Worm (Caenorhabditis elegans) whole organism, mixed stage, embryonic: ENCODE results near the gene T13C5.2.
A peak's percentile ranks its signal among the peaks of the same experiment; 100 is the strongest.

Source experiments
- M03D4.4 ChIP-seq: sonication (generic microtip); optimal IDR thresholded peaks from 2 replicates; lab custom pipeline; 2017; ENCODE audit warnings: mild to moderate bottlenecking, missing genetic modification characterization, missing compliant biosample characterization
- bed-3 ChIP-seq: fragments of 200-800 bp; sonication (Bioruptor generic); optimal IDR thresholded peaks from 3 replicates; lab custom pipeline; 2018; ENCODE audit warnings: mild to moderate bottlenecking, missing genetic modification characterization, moderate library complexity, missing compliant biosample characterization
- ceh-39 ChIP-seq: fragments of 150-350 bp; optimal IDR thresholded peaks from 2 replicates; lab custom pipeline; 2014; ENCODE audit warnings: missing biosample characterization, missing genetic modification characterization
- ceh-43 ChIP-seq: fragments of 200-800 bp; sonication (Bioruptor generic); optimal IDR thresholded peaks from 2 replicates; lab custom pipeline; 2018; ENCODE audit warnings: mild to moderate bottlenecking, missing genetic modification characterization, moderate library complexity, missing compliant biosample characterization
- ceh-83 ChIP-seq: fragments of 200-800 bp; sonication (Bioruptor generic); optimal IDR thresholded peaks from 2 replicates; lab custom pipeline; 2018; ENCODE audit warnings: mild to moderate bottlenecking, missing genetic modification characterization, missing compliant biosample characterization
- ces-1 ChIP-seq: fragments of 150-350 bp; optimal IDR thresholded peaks from 2 replicates; lab custom pipeline; 2014; ENCODE audit warnings: missing biosample characterization, missing genetic modification reagents, missing genetic modification characterization
- cnd-1 ChIP-seq: fragments of 200-800 bp; sonication (Bioruptor generic); optimal IDR thresholded peaks from 2 replicates; lab custom pipeline; 2018; ENCODE audit warnings: mild to moderate bottlenecking, missing genetic modification characterization, missing compliant biosample characterization
- drap-1 ChIP-seq: fragments of 200-800 bp; sonication (Bioruptor generic); optimal IDR thresholded peaks from 3 replicates; lab custom pipeline; 2018; ENCODE audit warnings: mild to moderate bottlenecking, missing genetic modification characterization, missing compliant biosample characterization
- elt-1 ChIP-seq: sonication (generic microtip); optimal IDR thresholded peaks from 2 replicates; lab custom pipeline; 2017; ENCODE audit warnings: missing genetic modification characterization, mild to moderate bottlenecking, missing compliant biosample characterization, antibody characterized with exemption, moderate library complexity, borderline replicate concordance; ENCODE audit not compliant: insufficient read depth
- elt-3 ChIP-seq: fragments of 150-350 bp; optimal IDR thresholded peaks from 2 replicates; lab custom pipeline; 2014; ENCODE audit warnings: missing biosample characterization, missing genetic modification characterization
- flh-1 ChIP-seq: fragments of 200-800 bp; sonication (Bioruptor generic); optimal IDR thresholded peaks from 2 replicates; lab custom pipeline; 2018; ENCODE audit warnings: mild to moderate bottlenecking, missing genetic modification characterization, moderate library complexity, missing compliant biosample characterization
- hlh-1 ChIP-seq: fragments of 150-350 bp; optimal IDR thresholded peaks from 2 replicates; lab custom pipeline; 2014; ENCODE audit warnings: missing biosample characterization, missing genetic modification reagents, missing genetic modification characterization
- lin-13 ChIP-seq: fragments of 150-350 bp; optimal IDR thresholded peaks from 2 replicates; lab custom pipeline; 2014; ENCODE audit warnings: missing biosample characterization, missing genetic modification characterization
- lin-32 ChIP-seq: fragments of 200-800 bp; sonication (Bioruptor generic); optimal IDR thresholded peaks from 2 replicates; lab custom pipeline; 2018; ENCODE audit warnings: mild to moderate bottlenecking, missing genetic modification characterization, missing compliant biosample characterization
- lsy-2 ChIP-seq: fragments of 150-350 bp; optimal IDR thresholded peaks from 2 replicates; lab custom pipeline; 2014; ENCODE audit warnings: missing biosample characterization, missing genetic modification characterization
- mls-2 ChIP-seq: sonication (generic microtip); optimal IDR thresholded peaks from 2 replicates; lab custom pipeline; 2016; ENCODE audit warnings: mild to moderate bottlenecking, missing genetic modification characterization, moderate library complexity, missing compliant biosample characterization
- nhr-12 ChIP-seq: fragments of 150-350 bp; optimal IDR thresholded peaks from 2 replicates; lab custom pipeline; 2014; ENCODE audit warnings: missing biosample characterization, missing genetic modification characterization
- nhr-237 ChIP-seq: fragments of 150-350 bp; optimal IDR thresholded peaks from 2 replicates; lab custom pipeline; 2014; ENCODE audit warnings: missing biosample characterization, missing genetic modification characterization
- nhr-76 ChIP-seq: sonication (generic microtip); optimal IDR thresholded peaks from 2 replicates; lab custom pipeline; 2017; ENCODE audit warnings: missing biosample characterization, missing genetic modification characterization
- pha-4 ChIP-seq: fragments of 150-350 bp; optimal IDR thresholded peaks from 2 replicates; lab custom pipeline; 2018; ENCODE audit warnings: missing biosample characterization, missing genetic modification reagents, missing genetic modification characterization
- sem-2 ChIP-seq: fragments of 200-800 bp; sonication (Bioruptor generic); optimal IDR thresholded peaks from 2 replicates; lab custom pipeline; 2018; ENCODE audit warnings: mild to moderate bottlenecking, missing genetic modification characterization, missing compliant biosample characterization
- snpc-4 ChIP-seq: fragments of 150-350 bp; optimal IDR thresholded peaks from 2 replicates; lab custom pipeline; 2014; ENCODE audit warnings: missing biosample characterization, missing genetic modification characterization
- sptf-1 ChIP-seq: sonication (generic microtip); optimal IDR thresholded peaks from 2 replicates; lab custom pipeline; 2017; ENCODE audit warnings: mild to moderate bottlenecking, missing genetic modification characterization, moderate library complexity, missing compliant biosample characterization
- tbx-8 ChIP-seq: fragments of 200-800 bp; sonication (Bioruptor generic); optimal IDR thresholded peaks from 2 replicates; lab custom pipeline; 2018; ENCODE audit warnings: mild to moderate bottlenecking, missing genetic modification characterization, moderate library complexity, missing compliant biosample characterization
- unc-120 ChIP-seq: sonication (generic microtip); optimal IDR thresholded peaks from 2 replicates; lab custom pipeline; 2017; ENCODE audit warnings: missing genetic modification characterization, missing compliant biosample characterization; ENCODE audit not compliant: poor library complexity, severe bottlenecking
- unc-39 ChIP-seq: fragments of 150-350 bp; optimal IDR thresholded peaks from 2 replicates; lab custom pipeline; 2014; ENCODE audit warnings: missing biosample characterization, missing genetic modification characterization
- unc-62 ChIP-seq: fragments of 150-350 bp; optimal IDR thresholded peaks from 2 replicates; lab custom pipeline; 2014; ENCODE audit warnings: missing biosample characterization, missing genetic modification reagents, missing genetic modification characterization
- zip-8 ChIP-seq: fragments of 150-350 bp; optimal IDR thresholded peaks from 2 replicates; lab custom pipeline; 2014; ENCODE audit warnings: missing biosample characterization, missing genetic modification characterization
- ztf-11 ChIP-seq: fragments of 150-350 bp; optimal IDR thresholded peaks from 2 replicates; lab custom pipeline; 2014; ENCODE audit warnings: missing biosample characterization, missing genetic modification characterization

The T13C5.2 gene

ce11 chrX:6155436-6155835, 29.4 kb upstream of the T13C5.2 start:
- TF ChIP-seq ces-1 (GFP tag; lab: Kevin White, UChicago) (peak; percentile 85), M03D4.4 (tag; lab: Kevin White, UChicago) (no peak)
- TF ChIP-seq, all 35 proteins: peak for 1

ce11 chrX:6157411-6157916, 27.3 kb upstream of the T13C5.2 start:
- no peak for TF ChIP-seq lsy-2 (tag; lab: Kevin White, UChicago)
- no peak for TF ChIP-seq zip-8 (tag; lab: Kevin White, UChicago)
- no peak for TF ChIP-seq sem-2 (GFP tag; lab: Kevin White, UChicago)
- no peak for TF ChIP-seq ceh-39
- TF ChIP-seq nhr-12: no peak
- no peak for TF ChIP-seq bed-3 (GFP tag; lab: Kevin White, UChicago)
- no peak for TF ChIP-seq ceh-43
- no peak for TF ChIP-seq unc-120
- no peak for TF ChIP-seq nhr-76 (tag; lab: Kevin White, UChicago)
- no peak for TF ChIP-seq tbx-8 (GFP tag; lab: Kevin White, UChicago)
- TF ChIP-seq elt-3: no peak
- no peak for TF ChIP-seq snpc-4 (tag; lab: Kevin White, UChicago)
- TF ChIP-seq drap-1 (GFP tag; lab: Kevin White, UChicago): no peak
- TF ChIP-seq hlh-1 (tag; lab: Kevin White, UChicago): no peak
- TF ChIP-seq sptf-1 (tag; lab: Kevin White, UChicago): no peak

- TF ChIP-seq nhr-237 (tag; lab: Kevin White, UChicago): no peak
- TF ChIP-seq pha-4 (tag; lab: Kevin White, UChicago): no peak
- no peak for TF ChIP-seq elt-1 (tag; lab: Kevin White, UChicago)
- no peak for TF ChIP-seq bed-3 (GFP tag; lab: Kevin White, UChicago)
- TF ChIP-seq flh-1 (GFP tag; lab: Kevin White, UChicago): no peak
Measured at ce11 chrX:6159562-6159961, 25.2 kb upstream of the T13C5.2 start.

- TF ChIP-seq snpc-4 (tag; lab: Kevin White, UChicago) (no peak), lsy-2 (tag; lab: Kevin White, UChicago) (no peak), cnd-1 (no peak), elt-1 (tag; lab: Kevin White, UChicago) (no peak), lin-13 (tag; lab: Kevin White, UChicago) (no peak), sem-2 (GFP tag; lab: Kevin White, UChicago) (no peak), lin-32 (no peak), hlh-1 (tag; lab: Kevin White, UChicago) (no peak), ceh-39 (no peak)
Measured at ce11 chrX:6160427-6160826, 24.4 kb upstream of the T13C5.2 start, which contains the start of gene odd-2. TSS of gene odd-2 (minus strand) at chrX:6160527.

- no peak for TF ChIP-seq zip-8 (tag; lab: Kevin White, UChicago)
- no peak for TF ChIP-seq ceh-43
Measured at ce11 chrX:6162037-6162436, 22.8 kb upstream of the T13C5.2 start.

- TF ChIP-seq unc-39 (no peak), nhr-12 (no peak), ceh-39 (no peak), mls-2 (tag; lab: Kevin White, UChicago) (no peak), ztf-11 (tag; lab: Kevin White, UChicago) (no peak), cnd-1 (no peak), nhr-76 (tag; lab: Kevin White, UChicago) (no peak), ceh-83 (GFP tag; lab: Kevin White, UChicago) (no peak), snpc-4 (tag; lab: Kevin White, UChicago) (no peak), unc-62 (GFP tag; lab: Kevin White, UChicago) (no peak), lsy-2 (tag; lab: Kevin White, UChicago) (no peak)
Measured at ce11 chrX:6167376-6167775, 17.4 kb upstream of the T13C5.2 start.
